Fruit fly (Drosophila melanogaster) whole organism, embryonic: ENCODE data around the gene CG2816.

Experiments used
- CG10209 ChIP-seq: fragments of 200-800 bp; sonication (Bioruptor generic); optimal IDR thresholded peaks from 3 replicates; lab custom pipeline; 2017; ENCODE audit warnings: missing biosample characterization, mild to moderate bottlenecking, missing genetic modification characterization, missing genetic modification reagents
- CG11093 ChIP-seq: fragments of 200-800 bp; sonication (Bioruptor generic); IDR thresholded peaks from 3 replicates; pipeline ENCODE4 v1.3.6; 2022; ENCODE audit warnings: missing biosample characterization, missing genetic modification characterization
- CG11696 ChIP-seq: fragments of 200-800 bp; sonication (Bioruptor generic); IDR thresholded peaks from 2 replicates; pipeline ENCODE4 v1.3.6; 2022; ENCODE audit warnings: missing biosample characterization, missing genetic modification characterization
- CG12219 ChIP-seq: fragments of 200-800 bp; sonication (Bioruptor generic); optimal IDR thresholded peaks from 3 replicates; lab custom pipeline; 2018; ENCODE audit warnings: missing biosample characterization, mild to moderate bottlenecking, missing genetic modification characterization
- CG13894 ChIP-seq: fragments of 200-800 bp; sonication (Bioruptor generic); optimal IDR thresholded peaks from 3 replicates; lab custom pipeline; 2018; ENCODE audit warnings: missing biosample characterization, mild to moderate bottlenecking, missing genetic modification characterization, moderate library complexity
- CG15073 ChIP-seq: fragments of 200-800 bp; sonication (Bioruptor generic); optimal IDR thresholded peaks from 2 replicates; lab custom pipeline; 2016; ENCODE audit warnings: missing biosample characterization, missing genetic modification characterization
- CG15601 ChIP-seq: fragments of 200-800 bp; sonication (Bioruptor generic); optimal IDR thresholded peaks from 3 replicates; lab custom pipeline; 2019; ENCODE audit warnings: missing biosample characterization, mild to moderate bottlenecking, missing genetic modification characterization, moderate library complexity
- CG16815 ChIP-seq: fragments of 200-800 bp; sonication (Bioruptor generic); optimal IDR thresholded peaks from 3 replicates; lab custom pipeline; 2017; ENCODE audit warnings: missing biosample characterization, mild to moderate bottlenecking, missing genetic modification characterization
- CG17385 ChIP-seq: fragments of 200-800 bp; sonication (Bioruptor generic); optimal IDR thresholded peaks from 3 replicates; lab custom pipeline; 2018; ENCODE audit warnings: missing biosample characterization, mild to moderate bottlenecking, missing genetic modification characterization
- CG17568 ChIP-seq: fragments of 200-800 bp; sonication (Bioruptor generic); optimal IDR thresholded peaks from 2 replicates; lab custom pipeline; 2018; ENCODE audit warnings: missing biosample characterization, mild to moderate bottlenecking, missing genetic modification characterization, moderate library complexity
- CG2199 ChIP-seq: fragments of 200-800 bp; sonication (Bioruptor generic); IDR thresholded peaks from 3 replicates; pipeline ENCODE4 v1.3.6; 2022; ENCODE audit warnings: missing biosample characterization, missing genetic modification characterization
- CG2889 ChIP-seq: fragments of 200-800 bp; sonication (Bioruptor generic); IDR thresholded peaks from 3 replicates; pipeline ENCODE4 v1.3.6; 2022; ENCODE audit warnings: missing biosample characterization, missing genetic modification characterization
- CG31365 ChIP-seq: fragments of 200-800 bp; sonication (Bioruptor generic); optimal IDR thresholded peaks from 2 replicates; lab custom pipeline; 2018; ENCODE audit warnings: missing biosample characterization, mild to moderate bottlenecking, missing genetic modification characterization
- CG3838 ChIP-seq: fragments of 200-800 bp; sonication (Bioruptor generic); optimal IDR thresholded peaks from 3 replicates; lab custom pipeline; 2016; ENCODE audit warnings: missing biosample characterization, missing genetic modification characterization
- CG4404 ChIP-seq: fragments of 200-800 bp; sonication (Bioruptor generic); IDR thresholded peaks from 2 replicates; pipeline ENCODE4 v1.3.6; 2022; ENCODE audit warnings: missing biosample characterization, missing genetic modification characterization
- CG4424 ChIP-seq: fragments of 200-800 bp; sonication (Bioruptor generic); optimal IDR thresholded peaks from 3 replicates; lab custom pipeline; 2016; ENCODE audit warnings: missing biosample characterization, missing genetic modification characterization
- CG7963 ChIP-seq: fragments of 200-800 bp; sonication (Bioruptor generic); IDR thresholded peaks from 3 replicates; pipeline ENCODE4 v1.3.6; 2022; ENCODE audit warnings: missing biosample characterization, missing genetic modification characterization; ENCODE audit not compliant: partially characterized antibody
- CG8478 ChIP-seq: fragments of >200 bp; optimal IDR thresholded peaks from 2 replicates; lab custom pipeline; 2018
- CG8765 ChIP-seq: fragments of 200-800 bp; sonication (Bioruptor generic); IDR thresholded peaks from 2 replicates; pipeline ENCODE4 v1.3.6; 2022; ENCODE audit warnings: missing biosample characterization, missing genetic modification characterization
- CG9797 ChIP-seq: fragments of 200-800 bp; sonication (Bioruptor generic); optimal IDR thresholded peaks from 3 replicates; lab custom pipeline; 2018; ENCODE audit warnings: missing biosample characterization, mild to moderate bottlenecking, missing genetic modification characterization
- D19B ChIP-seq: fragments of 200-800 bp; sonication (Bioruptor generic); optimal IDR thresholded peaks from 2 replicates; lab custom pipeline; 2017; ENCODE audit warnings: missing biosample characterization, mild to moderate bottlenecking, missing genetic modification characterization
- Elba2 ChIP-seq: fragments of 200-800 bp; sonication (Bioruptor generic); optimal IDR thresholded peaks from 3 replicates; lab custom pipeline; 2016; ENCODE audit warnings: missing biosample characterization, missing genetic modification characterization
- Ets65A ChIP-seq: fragments of 200-800 bp; sonication (Bioruptor generic); peaks from one replicate; lab custom pipeline; 2016; ENCODE audit warnings: missing biosample characterization, missing genetic modification characterization
- HLHmδ ChIP-seq: fragments of 200-800 bp; sonication (Bioruptor generic); optimal IDR thresholded peaks from 2 replicates; lab custom pipeline; 2018; ENCODE audit warnings: missing biosample characterization, mild to moderate bottlenecking, missing genetic modification characterization, moderate library complexity
- Hey ChIP-seq: fragments of 200-800 bp; sonication (Bioruptor generic); optimal IDR thresholded peaks from 3 replicates; lab custom pipeline; 2018; ENCODE audit warnings: missing biosample characterization, mild to moderate bottlenecking, missing genetic modification characterization
- HmgD ChIP-seq: fragments of 200-800 bp; sonication (Bioruptor generic); optimal IDR thresholded peaks from 3 replicates; lab custom pipeline; 2016; ENCODE audit warnings: missing biosample characterization, missing genetic modification characterization
- Lpt ChIP-seq: fragments of >200 bp; optimal IDR thresholded peaks from 2 replicates; lab custom pipeline; 2018; ENCODE audit warnings: missing biosample characterization, missing genetic modification characterization
- MTF-1 ChIP-seq: fragments of 200-800 bp; sonication (Bioruptor generic); optimal IDR thresholded peaks from 2 replicates; lab custom pipeline; 2018; ENCODE audit warnings: missing biosample characterization, mild to moderate bottlenecking, missing genetic modification characterization, borderline replicate concordance
- NC2α ChIP-seq: fragments of 200-800 bp; sonication (Bioruptor generic); optimal IDR thresholded peaks from 2 replicates; lab custom pipeline; 2016; ENCODE audit warnings: missing biosample characterization, missing genetic modification characterization
- NK7.1 ChIP-seq: fragments of 200-800 bp; sonication (Bioruptor generic); optimal IDR thresholded peaks from 3 replicates; lab custom pipeline; 2016; ENCODE audit warnings: missing biosample characterization, missing genetic modification characterization
- Ravus ChIP-seq: fragments of 200-800 bp; sonication (Bioruptor generic); IDR thresholded peaks from 2 replicates; pipeline ENCODE4 v1.3.6; 2022; ENCODE audit warnings: missing biosample characterization, missing genetic modification characterization
- Trl ChIP-seq, 3 experiments: fragments of >200 bp in 2 of 3; fragments of 200-800 bp in 1 of 3; sonication (Bioruptor generic) in 1 of 3; optimal IDR thresholded peaks; 2 replicates in 1 of 3; 3 replicates in 2 of 3; lab custom pipeline; 2016 to 2017; ENCODE audit warnings: missing biosample characterization in 1 of 3, missing genetic modification characterization in 1 of 3
- amos ChIP-seq: fragments of 200-800 bp; sonication (Bioruptor generic); IDR thresholded peaks from 2 replicates; pipeline ENCODE4 v1.3.6; 2022; ENCODE audit warnings: missing biosample characterization, missing genetic modification characterization; ENCODE audit not compliant: partially characterized antibody
- btn ChIP-seq: fragments of 200-800 bp; sonication (Bioruptor generic); optimal IDR thresholded peaks from 2 replicates; lab custom pipeline; 2016; ENCODE audit warnings: missing biosample characterization, missing genetic modification characterization
- chinmo ChIP-seq: fragments of 200-800 bp; sonication (Bioruptor generic); IDR thresholded peaks from 4 replicates; pipeline ENCODE4 v1.3.6; 2022; ENCODE audit warnings: missing biosample characterization, missing genetic modification characterization; ENCODE audit not compliant: partially characterized antibody
- dysf ChIP-seq: fragments of 200-800 bp; sonication (Bioruptor generic); IDR thresholded peaks from 3 replicates; pipeline ENCODE4 v1.3.6; 2022; ENCODE audit warnings: missing biosample characterization, missing genetic modification characterization
- eve ChIP-seq, 2 experiments: fragments of >200 bp; optimal IDR thresholded peaks; 2 replicates each; lab custom pipeline; 2017; ENCODE audit warnings: missing biosample characterization in 2 of 2, missing genetic modification characterization in 2 of 2
- gsb-n ChIP-seq: fragments of 200-800 bp; sonication (Bioruptor generic); optimal IDR thresholded peaks from 3 replicates; lab custom pipeline; 2018; ENCODE audit warnings: missing biosample characterization, mild to moderate bottlenecking, missing genetic modification characterization
- her ChIP-seq: fragments of 200-800 bp; sonication (Bioruptor generic); optimal IDR thresholded peaks from 2 replicates; lab custom pipeline; 2016; ENCODE audit warnings: missing biosample characterization, missing genetic modification characterization
- lab ChIP-seq: fragments of 200-800 bp; sonication (Bioruptor generic); optimal IDR thresholded peaks from 3 replicates; lab custom pipeline; 2017; ENCODE audit warnings: missing biosample characterization, missing genetic modification characterization, mild to moderate bottlenecking, moderate library complexity, missing genetic modification reagents
- mirr ChIP-seq: fragments of 200-800 bp; sonication (Bioruptor generic); optimal IDR thresholded peaks from 3 replicates; lab custom pipeline; 2018; ENCODE audit warnings: missing biosample characterization, mild to moderate bottlenecking, missing genetic modification characterization
- org-1 ChIP-seq: fragments of 200-800 bp; sonication (Bioruptor generic); optimal IDR thresholded peaks from 2 replicates; lab custom pipeline; 2017; ENCODE audit warnings: missing biosample characterization, missing genetic modification characterization
- prd ChIP-seq, 3 experiments: fragments of >200 bp in 2 of 3; fragments of 200-800 bp in 1 of 3; sonication (Bioruptor generic) in 1 of 3; optimal IDR thresholded peaks in 2 of 3; IDR thresholded peaks in 1 of 3; 2 replicates in 2 of 3; 3 replicates in 1 of 3; pipeline versions ENCODE4 v1.3.6 to Lab custom; 2017 to 2022; ENCODE audit warnings: missing biosample characterization in 1 of 3, missing genetic modification characterization in 1 of 3
- ssp ChIP-seq: fragments of 200-800 bp; sonication (Bioruptor generic); IDR thresholded peaks from 2 replicates; pipeline ENCODE4 v1.3.6; 2022; ENCODE audit warnings: missing biosample characterization, missing genetic modification characterization
- twi ChIP-seq: fragments of 200-800 bp; optimal IDR thresholded peaks from 2 replicates; lab custom pipeline; 2019; ENCODE audit warnings: missing biosample characterization, mild to moderate bottlenecking, missing genetic modification characterization, moderate library complexity
- vvl ChIP-seq: fragments of 200-800 bp; sonication (Bioruptor generic); IDR thresholded peaks from 2 replicates; pipeline ENCODE4 v1.3.6; 2022; ENCODE audit warnings: missing biosample characterization, missing genetic modification characterization
- wor ChIP-seq: fragments of 200-800 bp; sonication (Bioruptor generic); IDR thresholded peaks from 2 replicates; pipeline ENCODE4 v1.3.6; 2022; ENCODE audit warnings: missing biosample characterization, missing genetic modification characterization
- zfh2 ChIP-seq: fragments of 200-800 bp; sonication (Bioruptor generic); optimal IDR thresholded peaks from 2 replicates; lab custom pipeline; 2016; ENCODE audit warnings: missing biosample characterization, missing genetic modification characterization

CG2816 gene

DNA sequence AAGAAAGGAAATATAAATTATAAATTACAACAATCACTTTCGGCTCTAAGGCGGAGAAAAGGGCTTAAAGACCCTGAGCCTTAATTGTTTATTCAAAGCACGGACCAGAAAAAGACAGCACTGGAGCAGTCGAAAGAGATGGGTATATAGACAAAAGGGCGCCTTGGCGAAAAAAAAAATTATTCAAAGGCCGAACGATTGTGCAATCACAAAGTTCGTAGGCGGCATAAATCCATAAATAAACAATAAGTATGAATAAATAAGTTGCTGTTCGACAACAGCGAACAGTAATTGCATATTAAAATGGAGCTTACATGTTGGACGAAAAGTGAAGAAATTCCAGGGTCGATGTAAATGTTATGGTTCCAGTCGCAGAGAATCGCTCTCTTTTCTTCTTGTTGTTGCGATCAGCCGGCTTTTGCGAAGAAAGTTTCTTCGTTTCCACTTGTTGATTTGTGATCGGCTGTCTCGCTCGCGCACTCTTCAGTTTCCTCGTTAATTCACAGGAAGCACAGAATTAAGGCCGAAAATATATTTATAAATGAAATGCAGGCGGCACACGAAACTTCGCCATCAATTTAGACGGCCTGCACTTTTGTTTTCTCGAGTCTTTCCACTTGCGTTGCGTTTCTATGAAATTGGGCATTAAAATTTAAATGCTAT, 48.4 kb upstream of the CG2816 start (continued):
- TF ChIP-seq vvl (GFP tag; lab: Robert Waterston, UW) (peak; percentile 75; the same call in 1 of the 2 replicates), CG7963 (GFP tag; lab: Robert Waterston, UW) (no peak), Trl (optimal IDR thresholded peaks at IDR 0.05; lab: Kevin White, UChicago) (no peak), Trl (GFP tag; optimal IDR thresholded peaks at IDR 0.05; lab: Kevin White, UChicago) (no peak), amos (GFP tag; lab: Robert Waterston, UW) (no peak), CG8478 (lab: Kevin White, UChicago) (no peak), CG31365 (tag; lab: Kevin White, UChicago) (no peak), Lpt (GFP tag; lab: Kevin White, UChicago) (no peak), CG17568 (GFP tag; lab: Kevin White, UChicago) (no peak), gsb-n (tag; lab: Kevin White, UChicago) (no peak), CG16815 (no peak), mirr (no peak), D19B (GFP tag; lab: Kevin White, UChicago) (no peak)
- TF ChIP-seq, all 482 proteins: peak for 5

DNA sequence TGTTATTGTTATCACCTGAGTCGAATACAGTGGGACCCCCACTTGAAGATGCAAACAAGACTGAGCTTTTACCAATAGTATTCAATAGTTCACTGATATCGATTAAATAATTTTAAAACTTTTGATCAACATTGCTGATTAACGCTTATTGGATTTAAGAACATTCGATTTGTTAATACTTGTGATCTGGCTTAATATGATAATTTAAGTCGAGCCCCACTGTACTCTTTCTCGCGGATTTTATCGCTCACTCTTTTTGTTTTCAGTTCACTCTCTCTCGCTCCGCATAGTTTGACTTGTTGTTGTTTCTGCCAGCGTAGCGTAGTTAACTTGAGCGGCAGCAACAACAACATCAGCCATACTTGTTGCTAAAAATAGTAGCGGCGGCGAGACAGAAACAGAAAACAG, 47.8 kb upstream of the CG2816 start:
- peak; percentile 95 for TF ChIP-seq MTF-1 (GFP tag; lab: Kevin White, UChicago)
- peak; percentile 95 for TF ChIP-seq CG4404 (GFP tag; lab: Robert Waterston, UW)
- TF ChIP-seq twi (tag; lab: Kevin White, UChicago), result peak; percentile 96
- TF ChIP-seq her (GFP tag; lab: Kevin White, UChicago), result peak; percentile 97
- TF ChIP-seq NK7.1, result peak; percentile 97
- peak; percentile 64 for TF ChIP-seq CG9797
- TF ChIP-seq CG13894 (tag; lab: Kevin White, UChicago), result peak; percentile 97
- peak in 1 of 2 experiments; percentile 99 for TF ChIP-seq eve (GFP tag; optimal IDR thresholded peaks at IDR 0.05; lab: Kevin White, UChicago)
- TF ChIP-seq CG4424 (GFP tag; lab: Kevin White, UChicago), result peak; percentile 98
- peak; percentile 97 for TF ChIP-seq HmgD
- TF ChIP-seq CG15601, result peak; percentile 98
- TF ChIP-seq dysf, result peak; percentile 99
- TF ChIP-seq chinmo (GFP tag; lab: Robert Waterston, UW), result peak; percentile 74; the same call in 1 of the 4 replicates
- peak; percentile 85 for TF ChIP-seq CG15073
- TF ChIP-seq CG3838 (GFP tag; lab: Kevin White, UChicago), result peak; percentile 88
- peak; percentile 91 for TF ChIP-seq CG11696 (GFP tag; lab: Robert Waterston, UW)
- peak; percentile 99 for TF ChIP-seq CG12219 (GFP tag; lab: Kevin White, UChicago)
- peak; percentile 89 for TF ChIP-seq ssp
- TF ChIP-seq CG11093 (GFP tag; lab: Robert Waterston, UW), result peak; percentile 96
- TF ChIP-seq CG8765 (GFP tag; lab: Robert Waterston, UW), result peak; percentile 95
- peak; percentile 99 for TF ChIP-seq org-1 (GFP tag; lab: Kevin White, UChicago)
- TF ChIP-seq prd (optimal IDR thresholded peaks at IDR 0.05; lab: Kevin White, UChicago), result no peak
- TF ChIP-seq prd (GFP tag; IDR thresholded peaks at IDR 0.05; lab: Robert Waterston, UW), result peak; percentile 98
- TF ChIP-seq wor (GFP tag; lab: Robert Waterston, UW), result peak; percentile 96
- TF ChIP-seq CG10209 (GFP tag; lab: Kevin White, UChicago), result peak; percentile 97
- TF ChIP-seq zfh2 (GFP tag; lab: Kevin White, UChicago), result peak; percentile 98
- peak; percentile 94 for TF ChIP-seq Ravus (GFP tag; lab: Robert Waterston, UW)
- TF ChIP-seq CG17385 (GFP tag; lab: Kevin White, UChicago), result peak; percentile 97
- TF ChIP-seq Ets65A, result peak; percentile 100
- TF ChIP-seq CG2199, result peak; percentile 91
- TF ChIP-seq CG2889, result peak; percentile 95
- TF ChIP-seq Hey (tag; lab: Kevin White, UChicago), result peak; percentile 92
- TF ChIP-seq HLHmδ (GFP tag; lab: Kevin White, UChicago), result no peak
- peak; percentile 78 for TF ChIP-seq Elba2 (GFP tag; lab: Kevin White, UChicago)
- peak; percentile 99 for TF ChIP-seq lab (GFP tag; lab: Kevin White, UChicago)
- TF ChIP-seq NC2α (GFP tag; lab: Kevin White, UChicago), result peak; percentile 96
- TF ChIP-seq btn (GFP tag; lab: Kevin White, UChicago), result peak; percentile 96
